Fruit fly (Drosophila melanogaster) whole organism, embryonic: ENCODE results near the gene CG15742.

Source experiments
- Ada2b ChIP-seq: fragments of 200-800 bp; sonication (Bioruptor generic); IDR thresholded peaks from 2 replicates; pipeline ENCODE4 v1.3.6; 2022; ENCODE audit warnings: missing biosample characterization, missing genetic modification characterization
- Adf1 ChIP-seq: fragments of 200-800 bp; sonication (Bioruptor generic); IDR thresholded peaks from 2 replicates; pipeline ENCODE4 v1.3.6; 2022; ENCODE audit warnings: missing biosample characterization, missing genetic modification characterization
- Antp ChIP-seq: fragments of 200-800 bp; sonication (Bioruptor generic); optimal IDR thresholded peaks from 3 replicates; lab custom pipeline; 2016; ENCODE audit warnings: missing biosample characterization, missing genetic modification characterization
- B-H2 ChIP-seq: fragments of 200-800 bp; sonication (Bioruptor generic); optimal IDR thresholded peaks from 2 replicates; lab custom pipeline; 2018; ENCODE audit warnings: missing biosample characterization, mild to moderate bottlenecking, missing genetic modification characterization
- CG10267 ChIP-seq: fragments of 200-800 bp; sonication (Bioruptor generic); optimal IDR thresholded peaks from 2 replicates; lab custom pipeline; 2018; ENCODE audit warnings: missing biosample characterization, mild to moderate bottlenecking, missing genetic modification characterization, moderate library complexity
- CG10366 ChIP-seq: fragments of 200-800 bp; sonication (Bioruptor generic); IDR thresholded peaks from 2 replicates; pipeline ENCODE4 v1.3.6; 2022; ENCODE audit warnings: missing biosample characterization, missing genetic modification characterization
- CG10959 ChIP-seq: fragments of 200-800 bp; sonication (Bioruptor generic); IDR thresholded peaks from 2 replicates; pipeline ENCODE4 v1.3.6; 2022; ENCODE audit warnings: missing biosample characterization, missing genetic modification characterization
- CG11085 ChIP-seq: fragments of 200-800 bp; sonication (Bioruptor generic); IDR thresholded peaks from 2 replicates; pipeline ENCODE4 v1.3.6; 2022; ENCODE audit warnings: missing biosample characterization, missing genetic modification characterization
- CG14014 ChIP-seq: fragments of 200-800 bp; sonication (Bioruptor generic); IDR thresholded peaks from 2 replicates; pipeline ENCODE4 v1.3.6; 2022; ENCODE audit warnings: missing biosample characterization, missing genetic modification characterization
- CG14710 ChIP-seq: fragments of 200-800 bp; sonication (Bioruptor generic); optimal IDR thresholded peaks from 3 replicates; lab custom pipeline; 2019; ENCODE audit warnings: missing biosample characterization, mild to moderate bottlenecking, missing genetic modification characterization, moderate library complexity
- CG15269 ChIP-seq: fragments of 200-800 bp; sonication (Bioruptor generic); optimal IDR thresholded peaks from 2 replicates; lab custom pipeline; 2018; ENCODE audit warnings: missing biosample characterization, mild to moderate bottlenecking, missing genetic modification characterization, moderate library complexity
- CG1603 ChIP-seq: fragments of 200-800 bp; sonication (Bioruptor generic); optimal IDR thresholded peaks from 2 replicates; lab custom pipeline; 2019; ENCODE audit warnings: missing biosample characterization, mild to moderate bottlenecking, missing genetic modification characterization, moderate library complexity
- CG17361 ChIP-seq: fragments of 200-800 bp; sonication (Bioruptor generic); IDR thresholded peaks from 3 replicates; pipeline ENCODE4 v1.3.6; 2022; ENCODE audit warnings: missing biosample characterization, missing genetic modification characterization
- CG17829 ChIP-seq: fragments of 200-800 bp; optimal IDR thresholded peaks from 2 replicates; lab custom pipeline; 2019; ENCODE audit warnings: missing biosample characterization, mild to moderate bottlenecking, missing genetic modification characterization, moderate library complexity
- CG31224 ChIP-seq: fragments of 200-800 bp; sonication (Bioruptor generic); IDR thresholded peaks from 2 replicates; pipeline ENCODE4 v1.3.6; 2022; ENCODE audit warnings: missing biosample characterization, missing genetic modification characterization
- CG34376 ChIP-seq: fragments of 200-800 bp; sonication (Bioruptor generic); optimal IDR thresholded peaks from 2 replicates; lab custom pipeline; 2018; ENCODE audit warnings: missing biosample characterization, mild to moderate bottlenecking, missing genetic modification characterization
- CG4424 ChIP-seq: fragments of 200-800 bp; sonication (Bioruptor generic); optimal IDR thresholded peaks from 3 replicates; lab custom pipeline; 2016; ENCODE audit warnings: missing biosample characterization, missing genetic modification characterization
- CG6683 ChIP-seq: fragments of 200-800 bp; sonication (Bioruptor generic); optimal IDR thresholded peaks from 2 replicates; lab custom pipeline; 2017; ENCODE audit warnings: missing biosample characterization, mild to moderate bottlenecking, missing genetic modification characterization, missing genetic modification reagents
- CG6791 ChIP-seq: fragments of 200-800 bp; sonication (Bioruptor generic); IDR thresholded peaks from 3 replicates; pipeline ENCODE4 v1.3.6; 2022; ENCODE audit warnings: missing biosample characterization, missing genetic modification characterization; ENCODE audit not compliant: partially characterized antibody
- CG8765 ChIP-seq: fragments of 200-800 bp; sonication (Bioruptor generic); IDR thresholded peaks from 2 replicates; pipeline ENCODE4 v1.3.6; 2022; ENCODE audit warnings: missing biosample characterization, missing genetic modification characterization
- CHES-1-like ChIP-seq: fragments of 200-800 bp; sonication (Bioruptor generic); optimal IDR thresholded peaks from 2 replicates; lab custom pipeline; 2016; ENCODE audit warnings: missing biosample characterization, missing genetic modification characterization
- CkIIα-i1 ChIP-seq: fragments of 200-800 bp; sonication (Bioruptor generic); IDR thresholded peaks from 2 replicates; pipeline ENCODE4 v1.3.6; 2022; ENCODE audit warnings: missing biosample characterization, missing genetic modification characterization
- Doc3 ChIP-seq: fragments of 200-800 bp; sonication (Bioruptor generic); IDR thresholded peaks from 3 replicates; pipeline ENCODE4 v1.3.6; 2022; ENCODE audit warnings: missing biosample characterization, missing genetic modification characterization; ENCODE audit not compliant: partially characterized antibody
- HLH4C ChIP-seq: fragments of 200-800 bp; sonication (Bioruptor generic); IDR thresholded peaks from 3 replicates; pipeline ENCODE4 v1.3.6; 2022; ENCODE audit warnings: missing biosample characterization, missing genetic modification characterization; ENCODE audit not compliant: partially characterized antibody
- MESR4 ChIP-seq: fragments of 200-800 bp; sonication (Bioruptor generic); optimal IDR thresholded peaks from 2 replicates; lab custom pipeline; 2018; ENCODE audit warnings: missing biosample characterization, mild to moderate bottlenecking, missing genetic modification characterization, moderate library complexity
- Mes4 ChIP-seq: fragments of 200-800 bp; sonication (Bioruptor generic); optimal IDR thresholded peaks from 2 replicates; lab custom pipeline; 2016; ENCODE audit warnings: missing biosample characterization, missing genetic modification characterization
- Myb ChIP-seq: fragments of 200-800 bp; sonication (Bioruptor generic); optimal IDR thresholded peaks from 2 replicates; lab custom pipeline; 2016; ENCODE audit warnings: missing biosample characterization, missing genetic modification characterization
- NC2α ChIP-seq: fragments of 200-800 bp; sonication (Bioruptor generic); optimal IDR thresholded peaks from 2 replicates; lab custom pipeline; 2016; ENCODE audit warnings: missing biosample characterization, missing genetic modification characterization
- Nf-YB ChIP-seq: fragments of 200-800 bp; sonication (Bioruptor generic); optimal IDR thresholded peaks from 3 replicates; lab custom pipeline; 2019; ENCODE audit warnings: missing biosample characterization, mild to moderate bottlenecking, missing genetic modification characterization, moderate library complexity
- Nf-YC ChIP-seq: fragments of 200-800 bp; optimal IDR thresholded peaks from 3 replicates; lab custom pipeline; 2019; ENCODE audit warnings: missing biosample characterization, mild to moderate bottlenecking, missing genetic modification characterization, moderate library complexity
- Side ChIP-seq: fragments of 200-800 bp; sonication (Bioruptor generic); optimal IDR thresholded peaks from 2 replicates; lab custom pipeline; 2016; ENCODE audit warnings: missing biosample characterization, missing genetic modification characterization
- Tbp ChIP-seq: fragments of >200 bp; optimal IDR thresholded peaks from 2 replicates; lab custom pipeline; 2018; ENCODE audit warnings: missing biosample characterization, missing genetic modification characterization
- Usf ChIP-seq: fragments of 200-800 bp; sonication (Bioruptor generic); optimal IDR thresholded peaks from 2 replicates; lab custom pipeline; 2017; ENCODE audit warnings: missing genotype, missing biosample characterization, missing genetic modification characterization
- bcd ChIP-seq: fragments of 200-800 bp; sonication (Bioruptor generic); optimal IDR thresholded peaks from 2 replicates; lab custom pipeline; 2017; ENCODE audit warnings: missing biosample characterization, mild to moderate bottlenecking, missing genetic modification characterization
- bigmax ChIP-seq: fragments of 200-800 bp; sonication (Bioruptor generic); optimal IDR thresholded peaks from 2 replicates; lab custom pipeline; 2018; ENCODE audit warnings: missing biosample characterization, mild to moderate bottlenecking, missing genetic modification characterization
- ci ChIP-seq: fragments of 200-800 bp; sonication (Bioruptor generic); IDR thresholded peaks from 3 replicates; pipeline ENCODE4 v1.3.6; 2022; ENCODE audit warnings: missing biosample characterization, missing genetic modification characterization
- croc ChIP-seq: fragments of 200-800 bp; sonication (Bioruptor generic); conservative IDR thresholded peaks from 3 replicates; pipeline ENCODE4 v1.3.6; 2022; ENCODE audit warnings: missing biosample characterization, missing genetic modification characterization
- danr ChIP-seq: fragments of 200-800 bp; sonication (Bioruptor generic); IDR thresholded peaks from 2 replicates; pipeline ENCODE4 v1.3.6; 2022; ENCODE audit warnings: missing biosample characterization, missing genetic modification characterization
- dmrt11E ChIP-seq: fragments of 200-800 bp; sonication (Bioruptor generic); optimal IDR thresholded peaks from 3 replicates; lab custom pipeline; 2018; ENCODE audit warnings: missing biosample characterization, mild to moderate bottlenecking, missing genetic modification characterization, moderate library complexity
- eve ChIP-seq, 2 experiments: fragments of >200 bp; optimal IDR thresholded peaks; 2 replicates each; lab custom pipeline; 2017; ENCODE audit warnings: missing biosample characterization in 2 of 2, missing genetic modification characterization in 2 of 2
- fd3F ChIP-seq: fragments of 200-800 bp; sonication (Bioruptor generic); optimal IDR thresholded peaks from 2 replicates; lab custom pipeline; 2018; ENCODE audit warnings: missing biosample characterization, mild to moderate bottlenecking, missing genetic modification characterization, moderate library complexity
- h ChIP-seq: fragments of >200 bp; optimal IDR thresholded peaks from 2 replicates; lab custom pipeline; 2017
- hth ChIP-seq: fragments of >200 bp; optimal IDR thresholded peaks from 2 replicates; lab custom pipeline; 2017; ENCODE audit warnings: inconsistent platforms
- pfk ChIP-seq: fragments of 200-800 bp; sonication (Bioruptor generic); optimal IDR thresholded peaks from 2 replicates; lab custom pipeline; 2018; ENCODE audit warnings: missing biosample characterization, mild to moderate bottlenecking, missing genetic modification characterization, moderate library complexity
- phol ChIP-seq: fragments of 200-800 bp; sonication (Bioruptor generic); optimal IDR thresholded peaks from 3 replicates; lab custom pipeline; 2018; ENCODE audit warnings: missing biosample characterization, mild to moderate bottlenecking, missing genetic modification characterization, moderate library complexity
- sd ChIP-seq: fragments of 200-800 bp; sonication (Bioruptor generic); optimal IDR thresholded peaks from 3 replicates; lab custom pipeline; 2018; ENCODE audit warnings: missing biosample characterization, mild to moderate bottlenecking, missing genetic modification characterization, moderate library complexity
- sens-2 ChIP-seq: fragments of 200-800 bp; sonication (Bioruptor generic); IDR thresholded peaks from 2 replicates; pipeline ENCODE4 v1.3.6; 2022; ENCODE audit warnings: missing biosample characterization, missing genetic modification characterization
- slou ChIP-seq: fragments of 200-800 bp; sonication (Bioruptor generic); optimal IDR thresholded peaks from 3 replicates; lab custom pipeline; 2016; ENCODE audit warnings: missing biosample characterization, missing genetic modification characterization
- ssp ChIP-seq: fragments of 200-800 bp; sonication (Bioruptor generic); IDR thresholded peaks from 2 replicates; pipeline ENCODE4 v1.3.6; 2022; ENCODE audit warnings: missing biosample characterization, missing genetic modification characterization
- stc ChIP-seq: fragments of 200-800 bp; sonication (Bioruptor generic); IDR thresholded peaks from 2 replicates; pipeline ENCODE4 v1.3.6; 2022; ENCODE audit warnings: missing biosample characterization, missing genetic modification characterization
- zen ChIP-seq: fragments of 200-800 bp; sonication (Bioruptor generic); optimal IDR thresholded peaks from 3 replicates; lab custom pipeline; 2018; ENCODE audit warnings: missing biosample characterization, mild to moderate bottlenecking, missing genetic modification characterization, moderate library complexity
- zen2 ChIP-seq: fragments of 200-800 bp; sonication (Bioruptor generic); IDR thresholded peaks from 3 replicates; pipeline ENCODE4 v1.3.6; 2022; ENCODE audit warnings: missing biosample characterization, missing genetic modification characterization; ENCODE audit not compliant: partially characterized antibody

CG15742 gene

DNA sequence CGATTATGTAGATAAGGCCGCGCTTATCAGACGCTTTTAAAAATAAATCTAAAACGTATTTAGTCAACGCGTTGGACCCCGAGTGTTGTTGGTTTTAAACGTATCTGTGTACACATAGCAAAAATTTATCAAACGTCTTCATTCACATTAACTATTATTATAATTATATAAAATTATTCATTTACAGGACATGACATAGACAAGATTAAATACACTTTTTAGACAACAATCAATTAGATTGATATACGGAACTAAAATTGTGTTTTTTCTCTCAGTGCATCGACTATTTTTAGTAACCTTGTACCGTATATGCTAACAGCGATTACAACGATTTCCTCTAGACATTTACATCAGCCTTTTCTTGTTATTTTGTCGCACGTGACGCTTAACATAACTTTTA is 18.4 kb upstream of the CG15742 start (continued):
- TF ChIP-seq CHES-1-like (GFP tag; lab: Kevin White, UChicago), result no peak
- TF ChIP-seq HLH4C (GFP tag; lab: Robert Waterston, UW), result no peak
- TF ChIP-seq zen (tag; lab: Kevin White, UChicago), result peak; percentile 29
- TF ChIP-seq CG6683 (GFP tag; lab: Kevin White, UChicago), result peak; percentile 74
- TF ChIP-seq NC2α, result no peak
- peak; percentile 76 for TF ChIP-seq CG17361 (GFP tag; lab: Robert Waterston, UW)
- peak; percentile 69 for TF ChIP-seq stc
- TF ChIP-seq zen2 (GFP tag; lab: Robert Waterston, UW), result no peak
- TF ChIP-seq bigmax (GFP tag; lab: Kevin White, UChicago), result no peak
- TF ChIP-seq B-H2, result peak; percentile 56
- peak; percentile 68; the same call in 2 of the 3 replicates for TF ChIP-seq ci
- TF ChIP-seq Usf, result peak; percentile 2
- peak; percentile 16; the same call in 1 of the 2 replicates for TF ChIP-seq CG8765 (GFP tag; lab: Robert Waterston, UW)
- TF ChIP-seq sd (tag; lab: Kevin White, UChicago), result peak; percentile 66
- TF ChIP-seq CG15269 (tag; lab: Kevin White, UChicago), result peak; percentile 88
- TF ChIP-seq Side (GFP tag; lab: Kevin White, UChicago), result no peak
- TF ChIP-seq Doc3 (GFP tag; lab: Robert Waterston, UW), result no peak
- TF ChIP-seq slou (GFP tag; lab: Kevin White, UChicago), result peak; percentile 1
- peak; percentile 55; the same call in 1 of the 2 replicates for TF ChIP-seq danr (GFP tag; lab: Robert Waterston, UW)
- no peak for TF ChIP-seq Myb (GFP tag; lab: Kevin White, UChicago)
- peak; percentile 63 for TF ChIP-seq bcd (GFP tag; lab: Kevin White, UChicago)
- peak; percentile 50 for TF ChIP-seq CG11085
- TF ChIP-seq Tbp (GFP tag; lab: Kevin White, UChicago), result no peak
- no peak for TF ChIP-seq sens-2
- TF ChIP-seq Mes4, result no peak
- peak; percentile 51; the same call in 1 of the 2 replicates for TF ChIP-seq ssp
- TF ChIP-seq CG6791 (GFP tag; lab: Robert Waterston, UW), result no peak
- no peak for TF ChIP-seq croc (GFP tag; lab: Robert Waterston, UW)
- no peak for TF ChIP-seq hth (lab: Kevin White, UChicago)
- TF ChIP-seq Adf1 (GFP tag; lab: Robert Waterston, UW), result peak; percentile 71
- peak; percentile 62 for TF ChIP-seq CG4424
- no peak for TF ChIP-seq CkIIα-i1 (GFP tag; lab: Robert Waterston, UW)
- TF ChIP-seq Nf-YB (GFP tag; lab: Kevin White, UChicago), result peak; percentile 57
- peak; percentile 40 for TF ChIP-seq dmrt11E (tag; lab: Kevin White, UChicago)
- TF ChIP-seq CG14710 (tag; lab: Kevin White, UChicago), result peak; percentile 48
- TF ChIP-seq MESR4 (GFP tag; lab: Kevin White, UChicago), result no peak
- TF ChIP-seq CG1603, result peak; percentile 27
- TF ChIP-seq Nf-YC (tag; lab: Kevin White, UChicago), result peak; percentile 56
- TF ChIP-seq eve (GFP tag; optimal IDR thresholded peaks at IDR 0.05; lab: Kevin White, UChicago), result no peak
- TF ChIP-seq CG34376, result peak; percentile 29
- peak; percentile 84 for TF ChIP-seq fd3F (GFP tag; lab: Kevin White, UChicago)
- peak; percentile 66 for TF ChIP-seq CG10267 (tag; lab: Kevin White, UChicago)
- peak; percentile 59 for TF ChIP-seq CG31224 (GFP tag; lab: Robert Waterston, UW)
- peak; percentile 89 for TF ChIP-seq CG14014 (GFP tag; lab: Robert Waterston, UW)
- no peak for TF ChIP-seq Antp (GFP tag; lab: Kevin White, UChicago)
- peak; percentile 77 for TF ChIP-seq CG17829
- TF ChIP-seq CG10959, result no peak
- peak; percentile 74 for TF ChIP-seq phol
- TF ChIP-seq pfk (GFP tag; lab: Kevin White, UChicago), result no peak
- no peak for TF ChIP-seq h (lab: Kevin White, UChicago)
- TF ChIP-seq CG10366 (GFP tag; lab: Robert Waterston, UW), result peak; percentile 66
- TF ChIP-seq Ada2b (GFP tag; lab: Robert Waterston, UW), result peak; percentile 82
